Worm (Caenorhabditis elegans) whole organism, L4 larva: Measurements from ENCODE around the gene B0024.15.

Experiments used
- R02D3.7 ChIP-seq: fragments of 150-350 bp; sonication (generic microtip); optimal IDR thresholded peaks from 3 replicates; lab custom pipeline; 2014; ENCODE audit warnings: missing biosample characterization, missing genetic modification characterization
- Y5F2A.4 ChIP-seq: fragments of 200-800 bp; sonication (Bioruptor generic); optimal IDR thresholded peaks from 2 replicates; lab custom pipeline; 2018; ENCODE audit warnings: mild to moderate bottlenecking, missing genetic modification characterization, missing compliant biosample characterization
- jun-1 ChIP-seq: fragments of 150-350 bp; optimal IDR thresholded peaks from 2 replicates; lab custom pipeline; 2014; ENCODE audit warnings: missing biosample characterization, missing genetic modification reagents, missing genetic modification characterization
- mdl-1 ChIP-seq, 2 experiments: fragments of 150-350 bp in 1 of 2; sonication (generic microtip) in 1 of 2; optimal IDR thresholded peaks; 2 replicates each; lab custom pipeline; 2014 to 2017; ENCODE audit warnings: missing biosample characterization in 2 of 2, missing genetic modification characterization in 2 of 2

DNA sequence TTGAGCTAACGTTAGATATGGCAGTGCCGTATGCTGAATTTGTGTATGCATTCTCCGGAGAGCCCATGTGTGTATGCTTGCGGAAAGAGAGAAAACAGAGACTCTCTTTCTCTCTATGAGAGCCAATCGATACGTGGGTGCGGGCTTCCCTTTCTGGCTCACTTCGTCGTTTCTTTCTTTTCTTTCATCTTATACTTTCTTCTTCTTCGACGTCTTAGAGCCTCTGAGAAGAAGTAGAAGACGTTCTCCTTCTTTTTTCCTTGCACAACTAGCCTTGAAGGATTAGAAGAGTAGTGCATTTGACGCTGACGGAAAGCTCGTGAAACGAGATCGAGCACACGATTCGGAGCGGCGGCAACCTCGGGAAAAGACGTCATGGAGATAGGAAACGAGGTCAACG is 16.0 kb upstream of the B0024.15 start:
- TF ChIP-seq R02D3.7 (tag; lab: Kevin White, UChicago) (no peak), mdl-1 (tag; optimal IDR thresholded peaks at IDR 0.05; lab: Kevin White, UChicago) (peak in 1 of 2 experiments; percentile 4), jun-1 (tag; lab: Kevin White, UChicago) (no peak), Y5F2A.4 (GFP tag; lab: Kevin White, UChicago) (no peak)
